Worm (Caenorhabditis elegans) whole organism, L3 larva: Measurements from ENCODE around the gene ugt-43.

Experiments used
- ceh-9 ChIP-seq: sonication (generic microtip); optimal IDR thresholded peaks from 2 replicates; lab custom pipeline; 2018; ENCODE audit warnings: missing biosample characterization, missing genetic modification characterization
- mml-1 ChIP-seq: fragments of 150-350 bp; sonication (generic microtip); optimal IDR thresholded peaks from 3 replicates; lab custom pipeline; 2014; ENCODE audit warnings: missing biosample characterization, missing genetic modification characterization
- nhr-12 ChIP-seq: fragments of 150-350 bp; optimal IDR thresholded peaks from 2 replicates; lab custom pipeline; 2014; ENCODE audit warnings: missing biosample characterization, missing genetic modification characterization
- unc-62 ChIP-seq: fragments of 150-350 bp; sonication (generic microtip); optimal IDR thresholded peaks from 4 replicates; lab custom pipeline; 2014; ENCODE audit warnings: missing biosample characterization, missing genetic modification reagents, missing genetic modification characterization

- TF ChIP-seq mml-1 (tag; lab: Kevin White, UChicago) (no peak), nhr-12 (tag; lab: Kevin White, UChicago) (no peak), ceh-9 (tag; lab: Kevin White, UChicago) (no peak), unc-62 (GFP tag; lab: Kevin White, UChicago) (no peak)
These were observed 27.3 kb upstream of the ugt-43 start for ce11 chrIV:10437114-10437513.
